Fruit fly (Drosophila melanogaster) whole organism, embryonic: Measurements from ENCODE around the gene Dora.

ENCODE experiments used
- CG10209 ChIP-seq: fragments of 200-800 bp; sonication (Bioruptor generic); optimal IDR thresholded peaks from 3 replicates; lab custom pipeline; 2017; ENCODE audit warnings: missing biosample characterization, mild to moderate bottlenecking, missing genetic modification characterization, missing genetic modification reagents
- CG10267 ChIP-seq: fragments of 200-800 bp; sonication (Bioruptor generic); optimal IDR thresholded peaks from 2 replicates; lab custom pipeline; 2018; ENCODE audit warnings: missing biosample characterization, mild to moderate bottlenecking, missing genetic modification characterization, moderate library complexity
- CG11456 ChIP-seq: fragments of 200-800 bp; sonication (Bioruptor generic); IDR thresholded peaks from 3 replicates; pipeline ENCODE4 v1.3.6; 2022; ENCODE audit warnings: missing biosample characterization, missing genetic modification characterization
- CG11504 ChIP-seq: fragments of 200-800 bp; sonication (Bioruptor generic); optimal IDR thresholded peaks from 3 replicates; lab custom pipeline; 2019; ENCODE audit warnings: missing biosample characterization, mild to moderate bottlenecking, missing genetic modification characterization, moderate library complexity
- CG11723 ChIP-seq: fragments of 200-800 bp; sonication (Bioruptor generic); optimal IDR thresholded peaks from 2 replicates; lab custom pipeline; 2017; ENCODE audit warnings: missing biosample characterization, mild to moderate bottlenecking, missing genetic modification characterization
- CG12104 ChIP-seq: fragments of 200-800 bp; sonication (Bioruptor generic); optimal IDR thresholded peaks from 3 replicates; lab custom pipeline; 2016; ENCODE audit warnings: missing biosample characterization, missing genetic modification characterization
- CG12155 ChIP-seq: fragments of 200-800 bp; sonication (Bioruptor generic); optimal IDR thresholded peaks from 3 replicates; lab custom pipeline; 2016; ENCODE audit warnings: missing biosample characterization, missing genetic modification characterization
- CG15514 ChIP-seq: fragments of 200-800 bp; sonication (Bioruptor generic); optimal IDR thresholded peaks from 3 replicates; lab custom pipeline; 2017; ENCODE audit warnings: missing biosample characterization, missing genetic modification characterization, mild to moderate bottlenecking, moderate library complexity, missing genetic modification reagents
- CG16863 ChIP-seq: fragments of 200-800 bp; sonication (Bioruptor generic); optimal IDR thresholded peaks from 3 replicates; lab custom pipeline; 2016; ENCODE audit warnings: missing biosample characterization, missing genetic modification characterization
- CG30020 ChIP-seq: fragments of 200-800 bp; optimal IDR thresholded peaks from 2 replicates; lab custom pipeline; 2019; ENCODE audit warnings: missing biosample characterization, mild to moderate bottlenecking, missing genetic modification characterization, moderate library complexity
- CG34224 ChIP-seq: fragments of 200-800 bp; sonication (Bioruptor generic); IDR thresholded peaks from 3 replicates; pipeline ENCODE4 v1.3.6; 2022; ENCODE audit warnings: missing biosample characterization, missing genetic modification characterization; ENCODE audit not compliant: partially characterized antibody
- CG3726 ChIP-seq: fragments of 200-800 bp; sonication (Bioruptor generic); IDR thresholded peaks from 3 replicates; pipeline ENCODE4, ENCODE4 v1.3.6; 2022; ENCODE audit warnings: missing biosample characterization, missing genetic modification characterization
- CG3838 ChIP-seq: fragments of 200-800 bp; sonication (Bioruptor generic); optimal IDR thresholded peaks from 3 replicates; lab custom pipeline; 2016; ENCODE audit warnings: missing biosample characterization, missing genetic modification characterization
- CG4820 ChIP-seq: fragments of 200-800 bp; sonication (Bioruptor generic); optimal IDR thresholded peaks from 3 replicates; lab custom pipeline; 2016; ENCODE audit warnings: missing biosample characterization, missing genetic modification characterization
- CG6654 ChIP-seq: fragments of 200-800 bp; sonication (Bioruptor generic); optimal IDR thresholded peaks from 2 replicates; lab custom pipeline; 2017; ENCODE audit warnings: missing biosample characterization, mild to moderate bottlenecking, missing genetic modification characterization
- CG7271 ChIP-seq: fragments of 200-800 bp; sonication (Bioruptor generic); optimal IDR thresholded peaks from 2 replicates; lab custom pipeline; 2018; ENCODE audit warnings: missing biosample characterization, mild to moderate bottlenecking, missing genetic modification characterization, moderate library complexity
- CG7357 ChIP-seq: fragments of 200-800 bp; sonication (Bioruptor generic); IDR thresholded peaks from 3 replicates; pipeline ENCODE4 v1.3.6; 2022; ENCODE audit warnings: missing biosample characterization, missing genetic modification characterization
- CG9609 ChIP-seq: fragments of 200-800 bp; sonication (Bioruptor generic); optimal IDR thresholded peaks from 3 replicates; lab custom pipeline; 2016; ENCODE audit warnings: missing biosample characterization, missing genetic modification characterization
- CG9727 ChIP-seq: fragments of 200-800 bp; sonication (Bioruptor generic); optimal IDR thresholded peaks from 3 replicates; lab custom pipeline; 2017; ENCODE audit warnings: missing biosample characterization, mild to moderate bottlenecking, missing genetic modification characterization
- D19A ChIP-seq: fragments of 200-800 bp; optimal IDR thresholded peaks from 3 replicates; lab custom pipeline; 2019; ENCODE audit warnings: missing biosample characterization, mild to moderate bottlenecking, missing genetic modification characterization, moderate library complexity
- Dek ChIP-seq: fragments of 200-800 bp; sonication (Bioruptor generic); optimal IDR thresholded peaks from 3 replicates; lab custom pipeline; 2019; ENCODE audit warnings: missing biosample characterization, mild to moderate bottlenecking, missing genetic modification characterization, moderate library complexity
- Doc3 ChIP-seq: fragments of 200-800 bp; sonication (Bioruptor generic); IDR thresholded peaks from 3 replicates; pipeline ENCODE4 v1.3.6; 2022; ENCODE audit warnings: missing biosample characterization, missing genetic modification characterization; ENCODE audit not compliant: partially characterized antibody
- Dp ChIP-seq: fragments of 200-800 bp; sonication (Bioruptor generic); optimal IDR thresholded peaks from 2 replicates; lab custom pipeline; 2018; ENCODE audit warnings: missing biosample characterization, mild to moderate bottlenecking, missing genetic modification characterization, moderate library complexity
- Drgx ChIP-seq: fragments of 200-800 bp; sonication (Bioruptor generic); IDR thresholded peaks from 2 replicates; pipeline ENCODE4 v1.3.6; 2022; ENCODE audit warnings: missing biosample characterization, missing genetic modification characterization
- HLH3B ChIP-seq: fragments of 200-800 bp; sonication (Bioruptor generic); IDR thresholded peaks from 2 replicates; pipeline ENCODE4 v1.3.6; 2022; ENCODE audit warnings: missing biosample characterization, missing genetic modification characterization
- Hand ChIP-seq: fragments of 200-800 bp; sonication (Bioruptor generic); optimal IDR thresholded peaks from 2 replicates; lab custom pipeline; 2017; ENCODE audit warnings: mild to moderate bottlenecking, missing biosample characterization, missing genetic modification reagents, missing genetic modification characterization
- HmgZ ChIP-seq: fragments of 200-800 bp; sonication (Bioruptor generic); optimal IDR thresholded peaks from 2 replicates; lab custom pipeline; 2018; ENCODE audit warnings: missing biosample characterization, mild to moderate bottlenecking, missing genetic modification characterization
- Hmx ChIP-seq: fragments of 200-800 bp; sonication (Bioruptor generic); optimal IDR thresholded peaks from 2 replicates; lab custom pipeline; 2016; ENCODE audit warnings: missing biosample characterization, missing genetic modification characterization
- Meics ChIP-seq: fragments of 200-800 bp; sonication (Bioruptor generic); optimal IDR thresholded peaks from 2 replicates; lab custom pipeline; 2017; ENCODE audit warnings: missing biosample characterization, mild to moderate bottlenecking, missing genetic modification characterization
- Nf-YA ChIP-seq: fragments of 200-800 bp; sonication (Bioruptor generic); IDR thresholded peaks from 2 replicates; pipeline ENCODE4 v1.3.6; 2022; ENCODE audit warnings: missing biosample characterization, missing genetic modification characterization
- Nf-YB ChIP-seq: fragments of 200-800 bp; sonication (Bioruptor generic); optimal IDR thresholded peaks from 3 replicates; lab custom pipeline; 2019; ENCODE audit warnings: missing biosample characterization, mild to moderate bottlenecking, missing genetic modification characterization, moderate library complexity
- NfI ChIP-seq: fragments of 200-800 bp; sonication (Bioruptor generic); optimal IDR thresholded peaks from 3 replicates; lab custom pipeline; 2018; ENCODE audit warnings: missing biosample characterization, mild to moderate bottlenecking, missing genetic modification characterization, moderate library complexity
- Ptx1 ChIP-seq: fragments of 200-800 bp; sonication (Bioruptor generic); IDR thresholded peaks from 2 replicates; pipeline ENCODE4 v1.3.6; 2022; ENCODE audit warnings: missing biosample characterization, missing genetic modification characterization
- Side ChIP-seq: fragments of 200-800 bp; sonication (Bioruptor generic); optimal IDR thresholded peaks from 2 replicates; lab custom pipeline; 2016; ENCODE audit warnings: missing biosample characterization, missing genetic modification characterization
- ara ChIP-seq: fragments of 200-800 bp; sonication (Bioruptor generic); IDR thresholded peaks from 2 replicates; pipeline ENCODE4 v1.3.6; 2022; ENCODE audit warnings: missing biosample characterization, missing genetic modification characterization
- ato ChIP-seq: fragments of 200-800 bp; sonication (Bioruptor generic); IDR thresholded peaks from 2 replicates; pipeline ENCODE4 v1.3.6; 2022; ENCODE audit warnings: missing biosample characterization, missing genetic modification characterization; ENCODE audit not compliant: partially characterized antibody
- bigmax ChIP-seq: fragments of 200-800 bp; sonication (Bioruptor generic); optimal IDR thresholded peaks from 2 replicates; lab custom pipeline; 2018; ENCODE audit warnings: missing biosample characterization, mild to moderate bottlenecking, missing genetic modification characterization
- bsh ChIP-seq, 2 experiments: fragments of 200-800 bp; sonication (Bioruptor generic); optimal IDR thresholded peaks; 2 replicates each; lab custom pipeline; 2017 to 2018; ENCODE audit warnings: mild to moderate bottlenecking in 2 of 2, missing biosample characterization in 2 of 2, missing genetic modification characterization in 2 of 2, moderate library complexity in 1 of 2
- da ChIP-seq: fragments of 200-800 bp; sonication (Bioruptor generic); optimal IDR thresholded peaks from 2 replicates; lab custom pipeline; 2016; ENCODE audit warnings: missing biosample characterization, missing genetic modification characterization
- disco-r ChIP-seq: fragments of 200-800 bp; sonication (Bioruptor generic); optimal IDR thresholded peaks from 2 replicates; lab custom pipeline; 2016; ENCODE audit warnings: missing biosample characterization, missing genetic modification characterization
- dmrt11E ChIP-seq: fragments of 200-800 bp; sonication (Bioruptor generic); optimal IDR thresholded peaks from 3 replicates; lab custom pipeline; 2018; ENCODE audit warnings: missing biosample characterization, mild to moderate bottlenecking, missing genetic modification characterization, moderate library complexity
- jumu ChIP-seq: fragments of 200-800 bp; sonication (Bioruptor generic); optimal IDR thresholded peaks from 3 replicates; lab custom pipeline; 2016; ENCODE audit warnings: missing biosample characterization, missing genetic modification characterization
- lov ChIP-seq, 2 experiments: fragments of 200-800 bp in 1 of 2; fragments of >200 bp in 1 of 2; sonication (Bioruptor generic) in 1 of 2; IDR thresholded peaks in 1 of 2; optimal IDR thresholded peaks in 1 of 2; 2 replicates in 1 of 2; 3 replicates in 1 of 2; pipeline versions ENCODE4 v1.3.6 to Lab custom; 2017 to 2022; ENCODE audit warnings: missing biosample characterization in 1 of 2, missing genetic modification characterization in 1 of 2
- odd ChIP-seq: fragments of 200-800 bp; sonication (Bioruptor generic); optimal IDR thresholded peaks from 2 replicates; lab custom pipeline; 2017; ENCODE audit warnings: missing biosample characterization, mild to moderate bottlenecking, missing genetic modification characterization
- peb ChIP-seq: fragments of 200-800 bp; sonication (Bioruptor generic); IDR thresholded peaks from 2 replicates; pipeline ENCODE4 v1.3.6; 2022; ENCODE audit warnings: missing biosample characterization, missing genetic modification characterization
- pum ChIP-seq: fragments of 200-800 bp; sonication (Bioruptor generic); optimal IDR thresholded peaks from 2 replicates; lab custom pipeline; 2016; ENCODE audit warnings: missing biosample characterization, missing genetic modification characterization
- ro ChIP-seq: fragments of 200-800 bp; sonication (Bioruptor generic); IDR thresholded peaks from 2 replicates; pipeline ENCODE4 v1.3.6; 2022; ENCODE audit warnings: missing biosample characterization, missing genetic modification characterization
- seq ChIP-seq: fragments of 200-800 bp; sonication (Bioruptor generic); IDR thresholded peaks from 2 replicates; pipeline ENCODE4 v1.3.6; 2022; ENCODE audit warnings: missing biosample characterization, missing genetic modification characterization
- zfh2 ChIP-seq: fragments of 200-800 bp; sonication (Bioruptor generic); optimal IDR thresholded peaks from 2 replicates; lab custom pipeline; 2016; ENCODE audit warnings: missing biosample characterization, missing genetic modification characterization

Gene Dora

dm6 chrX:18869489-18870132 lies 5.9 kb downstream of the Dora start (continued):
- TF ChIP-seq ro (no peak), Meics (GFP tag; lab: Kevin White, UChicago) (peak; percentile 51), CG3838 (GFP tag; lab: Kevin White, UChicago) (no peak), Nf-YB (GFP tag; lab: Kevin White, UChicago) (no peak), D19A (tag; lab: Kevin White, UChicago) (no peak), zfh2 (GFP tag; lab: Kevin White, UChicago) (no peak), Nf-YA (GFP tag; lab: Robert Waterston, UW) (0 out of 2 replicates have a peak, but pooled peaks have one; percentile 35), Hmx (no peak), lov (optimal IDR thresholded peaks at IDR 0.05; lab: Kevin White, UChicago) (no peak), lov (GFP tag; IDR thresholded peaks at IDR 0.05; lab: Robert Waterston, UW) (no peak), HmgZ (tag; lab: Kevin White, UChicago) (no peak), Hand (GFP tag; lab: Kevin White, UChicago) (peak; percentile 17), dmrt11E (tag; lab: Kevin White, UChicago) (peak; percentile 33), CG9727 (GFP tag; lab: Kevin White, UChicago) (peak; percentile 58), CG12104 (GFP tag; lab: Kevin White, UChicago) (peak; percentile 57), CG7357 (GFP tag; lab: Robert Waterston, UW) (0 out of 3 replicates have a peak, but pooled peaks have one; percentile 26), HLH3B (GFP tag; lab: Robert Waterston, UW) (peak; percentile 54), da (GFP tag; lab: Kevin White, UChicago) (no peak), CG10209 (peak; percentile 48), CG11723 (GFP tag; lab: Kevin White, UChicago) (no peak), CG4820 (no peak), CG11504 (tag; lab: Kevin White, UChicago) (no peak), CG10267 (peak; percentile 34), Doc3 (GFP tag; lab: Robert Waterston, UW) (no peak), Side (GFP tag; lab: Kevin White, UChicago) (peak; percentile 26), Ptx1 (GFP tag; lab: Robert Waterston, UW) (peak; percentile 65), CG11456 (GFP tag; lab: Robert Waterston, UW) (peak; percentile 77; the same call in 2 of the 3 replicates), bsh (GFP tag; optimal IDR thresholded peaks at IDR 0.05; lab: Kevin White, UChicago) (peak; percentile 36 to 50), Dp (GFP tag; lab: Kevin White, UChicago) (no peak), CG16863 (GFP tag; lab: Kevin White, UChicago) (peak; percentile 27), CG9609 (no peak), CG34224 (no peak), pum (GFP tag; lab: Kevin White, UChicago) (no peak), disco-r (no peak), CG7271 (tag; lab: Kevin White, UChicago) (no peak), CG15514 (GFP tag; lab: Kevin White, UChicago) (no peak), odd (GFP tag; lab: Kevin White, UChicago) (no peak), Dek (peak; percentile 33), CG6654 (GFP tag; lab: Kevin White, UChicago) (peak; percentile 14), Drgx (peak; percentile 67), CG30020 (tag; lab: Kevin White, UChicago) (no peak), ato (GFP tag; lab: Robert Waterston, UW) (no peak), bigmax (no peak), NfI (GFP tag; lab: Kevin White, UChicago) (no peak), peb (GFP tag; lab: Robert Waterston, UW) (no peak), seq (GFP tag; lab: Robert Waterston, UW) (peak; percentile 62), ara (peak; percentile 61; the same call in 1 of the 2 replicates), CG12155 (GFP tag; lab: Kevin White, UChicago) (no peak), CG3726 (GFP tag; lab: Robert Waterston, UW) (no peak), jumu (GFP tag; lab: Kevin White, UChicago) (peak; percentile 12)
